Fruit fly (Drosophila melanogaster): Measurements from ENCODE around the gene spir.

DNA sequence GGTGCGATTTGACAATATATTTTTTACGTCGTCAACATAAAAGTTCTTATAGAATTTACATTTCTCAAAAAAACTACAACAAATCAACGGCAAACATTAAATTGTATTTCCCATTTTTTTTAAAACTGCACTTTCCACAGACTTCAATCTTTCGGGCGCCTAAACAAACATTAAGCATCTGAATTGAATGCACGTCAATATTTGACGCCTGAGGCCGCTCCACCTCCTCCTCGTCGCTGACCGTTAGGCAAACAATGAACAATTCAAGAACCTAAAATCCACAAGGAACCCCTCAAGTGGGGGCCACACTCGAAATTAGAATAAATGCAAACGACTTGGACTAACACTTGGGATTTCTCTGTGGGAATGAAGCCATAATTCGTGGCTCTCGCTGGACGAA is 16.4 kb downstream of the spir start:
- TF ChIP-seq CTCF (optimal IDR thresholded peaks at IDR 0.05) (no peak), CG8478 (optimal IDR thresholded peaks at IDR 0.05) (no peak)

Data from S2 (cell line).